Worm (Caenorhabditis elegans): ENCODE results near the gene gst-35.

- no peak for TF ChIP-seq ama-1 (optimal IDR thresholded peaks at IDR 0.05)
- no peak for TF ChIP-seq F13C5.2 (tag; optimal IDR thresholded peaks at IDR 0.05)
- no peak for TF ChIP-seq flt-1 (GFP tag; IDR thresholded peaks at IDR 0.05)
- TF ChIP-seq scrt-1 (GFP tag; IDR thresholded peaks at IDR 0.05), result no peak
- TF ChIP-seq hmbx-1 (tag; optimal IDR thresholded peaks at IDR 0.05), result no peak
- no peak for TF ChIP-seq pes-1 (GFP tag; IDR thresholded peaks at IDR 0.05)
- no peak for TF ChIP-seq tbx-37 (GFP tag; conservative IDR thresholded peaks at IDR 0.05)
- no peak for TF ChIP-seq hnd-1 (tag; optimal IDR thresholded peaks at IDR 0.05)
- no peak for TF ChIP-seq sea-1 (GFP tag; conservative IDR thresholded peaks at IDR 0.05)
- no peak for TF ChIP-seq tbx-11 (GFP tag; IDR thresholded peaks at IDR 0.05)
- TF ChIP-seq ceh-36 (tag; optimal IDR thresholded peaks at IDR 0.05), result no peak
- TF ChIP-seq tra-4 (tag; optimal IDR thresholded peaks at IDR 0.05), result no peak
- TF ChIP-seq B0310.2 (tag; optimal IDR thresholded peaks at IDR 0.05), result no peak
- TF ChIP-seq hmg-4 (GFP tag; optimal IDR thresholded peaks at IDR 0.05), result no peak
Measured at ce11 chrII:15174915-15175548, 10.2 kb downstream of the gst-35 start, which contains the start of gene gst-31.

All from whole organism, early embryonic.